Worm (Caenorhabditis elegans) whole organism, L4 larva: ENCODE measurements around the gene T27E4.5.

ENCODE experiments used
- R02D3.7 ChIP-seq: fragments of 150-350 bp; sonication (generic microtip); optimal IDR thresholded peaks from 3 replicates; lab custom pipeline; 2014; ENCODE audit warnings: missing biosample characterization, missing genetic modification characterization
- ama-1 ChIP-seq: fragments of 150-350 bp; optimal IDR thresholded peaks from 2 replicates; lab custom pipeline; 2014; ENCODE audit warnings: inconsistent platforms, mixed read lengths
- ceh-32 ChIP-seq: sonication (generic microtip); optimal IDR thresholded peaks from 2 replicates; lab custom pipeline; 2016; ENCODE audit warnings: mild to moderate bottlenecking, missing genetic modification characterization, missing compliant biosample characterization; ENCODE audit not compliant: poor library complexity
- daf-16 ChIP-seq, 3 experiments: sonication (generic microtip); optimal IDR thresholded peaks; 2 replicates each; lab custom pipeline; 2016 to 2017; ENCODE audit warnings: missing genetic modification characterization in 3 of 3, missing genetic modification reagents in 3 of 3, mild to moderate bottlenecking in 2 of 3, missing compliant biosample characterization in 2 of 3, missing biosample characterization in 1 of 3, moderate library complexity in 1 of 3
- fkh-10 ChIP-seq: fragments of 150-350 bp; optimal IDR thresholded peaks from 2 replicates; lab custom pipeline; 2014; ENCODE audit warnings: missing biosample characterization, missing genetic modification reagents, missing genetic modification characterization
- jun-1 ChIP-seq: fragments of 150-350 bp; optimal IDR thresholded peaks from 2 replicates; lab custom pipeline; 2014; ENCODE audit warnings: missing biosample characterization, missing genetic modification reagents, missing genetic modification characterization
- lin-39 ChIP-seq: fragments of 150-350 bp; optimal IDR thresholded peaks from 2 replicates; lab custom pipeline; 2014; ENCODE audit warnings: missing biosample characterization, missing genetic modification reagents, missing genetic modification characterization
- nhr-237 ChIP-seq: sonication (generic microtip); optimal IDR thresholded peaks from 2 replicates; lab custom pipeline; 2017; ENCODE audit warnings: missing biosample characterization, missing genetic modification characterization
- nhr-28 ChIP-seq: fragments of 150-350 bp; optimal IDR thresholded peaks from 2 replicates; lab custom pipeline; 2014; ENCODE audit warnings: missing biosample characterization, missing genetic modification characterization
- nhr-76 ChIP-seq: fragments of 150-350 bp; optimal IDR thresholded peaks from 2 replicates; lab custom pipeline; 2014; ENCODE audit warnings: missing biosample characterization, missing genetic modification characterization
- pqm-1 ChIP-seq: sonication (generic microtip); optimal IDR thresholded peaks from 2 replicates; lab custom pipeline; 2017; ENCODE audit warnings: missing biosample characterization, missing genetic modification characterization
- unc-62 ChIP-seq, 3 experiments: fragments of 150-350 bp in 1 of 3; sonication (generic microtip); optimal IDR thresholded peaks in 2 of 3; peaks in 1 of 3; 1 replicate in 1 of 3; 2 replicates in 2 of 3; lab custom pipeline; 2014 to 2017; ENCODE audit warnings: missing biosample characterization in 3 of 3, missing genetic modification characterization in 3 of 3, missing genetic modification reagents in 3 of 3, missing genotype in 1 of 3
- zag-1 ChIP-seq: fragments of 150-350 bp; optimal IDR thresholded peaks from 2 replicates; lab custom pipeline; 2014; ENCODE audit warnings: missing biosample characterization, missing genetic modification characterization

ce11 chrV:9097213-9097612 lies 27.6 kb upstream of the T27E4.5 start:
- TF ChIP-seq fkh-10 (GFP tag; lab: Kevin White, UChicago) = no peak
- no peak for TF ChIP-seq nhr-76 (tag; lab: Kevin White, UChicago)
- no peak for TF ChIP-seq pqm-1 (tag; lab: Kevin White, UChicago)
- TF ChIP-seq jun-1 (tag; lab: Kevin White, UChicago) = no peak
- TF ChIP-seq R02D3.7 (tag; lab: Kevin White, UChicago) = no peak
- no peak for TF ChIP-seq ceh-32 (tag; lab: Kevin White, UChicago)
- TF ChIP-seq unc-62 (GFP tag; optimal IDR thresholded peaks at IDR 0.05 in 1 of 2; lab: Kevin White, UChicago) = no peak
- no peak for TF ChIP-seq unc-62 (tag; optimal IDR thresholded peaks at IDR 0.05; lab: Kevin White, UChicago)
- TF ChIP-seq nhr-237 = no peak
- TF ChIP-seq ama-1 = peak; percentile 17
- no peak for TF ChIP-seq zag-1 (tag; lab: Kevin White, UChicago)
- TF ChIP-seq lin-39 (tag; lab: Kevin White, UChicago) = no peak
- no peak for TF ChIP-seq daf-16 (GFP tag; optimal IDR thresholded peaks at IDR 0.05; lab: Kevin White, UChicago)
- no peak for TF ChIP-seq daf-16 (tag; optimal IDR thresholded peaks at IDR 0.05; lab: Kevin White, UChicago)
- TF ChIP-seq nhr-28 (tag; lab: Kevin White, UChicago) = no peak
